Fruit fly (Drosophila melanogaster): ENCODE measurements around the gene CG10486.

- no peak for TF ChIP-seq Dfd (GFP tag; optimal IDR thresholded peaks at IDR 0.05)
- TF ChIP-seq lola (GFP tag; optimal IDR thresholded peaks at IDR 0.05) = no peak
- no peak for TF ChIP-seq h (GFP tag; optimal IDR thresholded peaks at IDR 0.05)
- TF ChIP-seq N (GFP tag; optimal IDR thresholded peaks at IDR 0.05) = no peak
These were observed 27.7 kb downstream of the CG10486 start for dm6 chr3L:5878734-5879291.
